Fruit fly (Drosophila melanogaster) whole organism, embryonic: ENCODE results near the gene CG5382.

Source experiments
- CG6272 ChIP-seq: fragments of 200-800 bp; sonication (Bioruptor generic); IDR thresholded peaks from 2 replicates; pipeline ENCODE4 v1.3.6; 2022; ENCODE audit warnings: missing biosample characterization, missing genetic modification characterization
- CG6791 ChIP-seq: fragments of 200-800 bp; sonication (Bioruptor generic); IDR thresholded peaks from 3 replicates; pipeline ENCODE4 v1.3.6; 2022; ENCODE audit warnings: missing biosample characterization, missing genetic modification characterization; ENCODE audit not compliant: partially characterized antibody
- CG8388 ChIP-seq: fragments of 200-800 bp; sonication (Bioruptor generic); optimal IDR thresholded peaks from 2 replicates; lab custom pipeline; 2019; ENCODE audit warnings: missing biosample characterization, mild to moderate bottlenecking, missing genetic modification characterization, moderate library complexity
- Hr39 ChIP-seq: fragments of >200 bp; optimal IDR thresholded peaks from 2 replicates; lab custom pipeline; 2017
- Tbp ChIP-seq: fragments of >200 bp; optimal IDR thresholded peaks from 2 replicates; lab custom pipeline; 2018; ENCODE audit warnings: missing biosample characterization, missing genetic modification characterization
- ems ChIP-seq: fragments of 200-800 bp; sonication (Bioruptor generic); optimal IDR thresholded peaks from 3 replicates; lab custom pipeline; 2016; ENCODE audit warnings: missing biosample characterization, missing genetic modification characterization
- peb ChIP-seq: fragments of 200-800 bp; sonication (Bioruptor generic); IDR thresholded peaks from 2 replicates; pipeline ENCODE4 v1.3.6; 2022; ENCODE audit warnings: missing biosample characterization, missing genetic modification characterization
- usp ChIP-seq: fragments of >200 bp; optimal IDR thresholded peaks from 2 replicates; lab custom pipeline; 2017; ENCODE audit warnings: missing biosample characterization, missing genetic modification characterization

- TF ChIP-seq CG8388 (GFP tag; lab: Kevin White, UChicago): peak; percentile 87
- TF ChIP-seq peb (GFP tag; lab: Robert Waterston, UW): no peak
- peak; percentile 42 for TF ChIP-seq Tbp
- no peak for TF ChIP-seq Hr39
- TF ChIP-seq CG6791 (GFP tag; lab: Robert Waterston, UW): peak; percentile 67; the same call in 2 of the 3 replicates
- TF ChIP-seq usp (GFP tag; lab: Kevin White, UChicago): no peak
- peak; percentile 89 for TF ChIP-seq CG6272 (GFP tag; lab: Robert Waterston, UW)
- peak; percentile 89 for TF ChIP-seq ems (GFP tag; lab: Kevin White, UChicago)
Measured at dm6 chr3R:22362218-22362907, 3.4 kb downstream of the CG5382 start, which contains the start of the genes JMJD6, CG7071 and Muted.
